4 worm cellular contexts compared by ENCODE assay signal in the genomic region with DNA sequence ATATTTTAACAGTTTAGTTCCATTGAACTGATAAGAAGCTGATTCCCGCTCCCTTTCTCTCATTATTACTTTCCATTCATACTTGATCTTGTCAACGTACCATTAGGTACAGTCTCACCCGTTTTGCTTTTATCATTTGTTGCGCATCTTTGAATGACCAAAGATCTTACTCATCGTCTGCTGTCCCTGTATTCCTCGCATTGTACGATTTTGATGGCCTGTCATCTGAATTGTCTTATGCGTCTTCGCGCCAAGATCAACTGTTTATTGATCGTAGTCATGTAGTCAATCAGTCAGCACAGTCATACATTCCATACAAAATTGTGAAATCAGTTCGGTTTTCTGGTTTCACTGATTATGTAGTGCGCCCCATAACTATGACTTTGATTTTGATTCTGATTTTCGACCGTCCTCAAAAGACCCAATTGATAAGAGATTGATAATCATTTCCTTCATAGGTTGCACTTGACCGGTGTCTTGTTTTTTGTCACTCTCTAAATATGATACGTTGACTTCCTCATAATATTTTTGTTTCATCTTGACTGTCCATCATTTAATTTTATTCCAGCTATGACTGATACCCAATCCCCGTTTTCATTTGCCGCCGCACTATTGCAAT.
TF ChIP-seq lines count a peak whose summit lies in the region.

Gene nhr-3, plus strand, starts transcription at position 569 of the 619 bp plus-strand sequence.

TF ChIP-seq in whole organism, L1 larva, 84 proteins besides CTCF, POLR2A, EP300 and RAD21 (continued from another document):
- peak in 1 of 2 experiments; percentile 63 for TF ChIP-seq lin-35 (GFP tag; optimal IDR thresholded peaks at IDR 0.05; lab: Kevin White, UChicago)
- peak; percentile 82 for TF ChIP-seq nhr-20 (tag; optimal IDR thresholded peaks at IDR 0.05; lab: Kevin White, UChicago)

TF ChIP-seq in whole organism, L2 larva, 48 proteins besides CTCF, POLR2A, EP300 and RAD21 (continued from another document):
- TF ChIP-seq nhr-237 (tag; optimal IDR thresholded peaks at IDR 0.05; lab: Kevin White, UChicago) = no peak
- TF ChIP-seq nhr-6 (tag; optimal IDR thresholded peaks at IDR 0.05; lab: Kevin White, UChicago) = peak; percentile 22
- TF ChIP-seq sma-9 (GFP tag; optimal IDR thresholded peaks at IDR 0.05; lab: Kevin White, UChicago) = peak; percentile 47
- no peak for TF ChIP-seq sma-9 (tag; optimal IDR thresholded peaks at IDR 0.05; lab: Kevin White, UChicago)
- TF ChIP-seq F13H6.1 (tag; optimal IDR thresholded peaks at IDR 0.05; lab: Kevin White, UChicago) = no peak
- no peak for TF ChIP-seq nhr-10 (tag; optimal IDR thresholded peaks at IDR 0.05; lab: Kevin White, UChicago)
- no peak for TF ChIP-seq aly-2 (tag; optimal IDR thresholded peaks at IDR 0.05; lab: Kevin White, UChicago)
TF ChIP-seq in whole organism, L2 larva: peak in this region for 8.

TF ChIP-seq in whole organism, L3 larva, 47 proteins besides CTCF, POLR2A, EP300 and RAD21 (continued from another document):
- TF ChIP-seq daf-12 (tag; optimal IDR thresholded peaks at IDR 0.05; lab: Kevin White, UChicago) (no peak), elt-2 (tag; optimal IDR thresholded peaks at IDR 0.05; lab: Kevin White, UChicago) (peak; percentile 79), mml-1 (tag; optimal IDR thresholded peaks at IDR 0.05; lab: Kevin White, UChicago) (no peak), skn-1 (tag; optimal IDR thresholded peaks at IDR 0.05; lab: Kevin White, UChicago) (no peak), lsy-12 (tag; optimal IDR thresholded peaks at IDR 0.05; lab: Kevin White, UChicago) (no peak), lin-15B (tag; optimal IDR thresholded peaks at IDR 0.05; lab: Kevin White, UChicago) (no peak)

TF ChIP-seq in whole organism, L4 larva, 104 proteins besides CTCF, POLR2A, EP300 and RAD21 (continued from another document):
- TF ChIP-seq lin-15B (tag; optimal IDR thresholded peaks at IDR 0.05; lab: Kevin White, UChicago) = no peak
- TF ChIP-seq dve-1 (tag; optimal IDR thresholded peaks at IDR 0.05; lab: Kevin White, UChicago; ENCODE audit: insufficient read depth) = peak; percentile 51
- TF ChIP-seq ama-1 (optimal IDR thresholded peaks at IDR 0.05; lab: Kevin White, UChicago) = no peak
- TF ChIP-seq nhr-76 (tag; optimal IDR thresholded peaks at IDR 0.05; lab: Kevin White, UChicago) = no peak
- no peak for TF ChIP-seq mxl-3 (GFP tag; optimal IDR thresholded peaks at IDR 0.05; lab: Kevin White, UChicago)
- TF ChIP-seq hmg-1.1 (GFP tag; IDR thresholded peaks at IDR 0.05; lab: Robert Waterston, UW) = no peak
- TF ChIP-seq tra-1 (GFP tag; IDR thresholded peaks at IDR 0.05; lab: Robert Waterston, UW) = no peak
- no peak for TF ChIP-seq snpc-4 (tag; optimal IDR thresholded peaks at IDR 0.05; lab: Kevin White, UChicago)
- peak in 1 of 2 experiments; percentile 9 for TF ChIP-seq hif-1 (tag; optimal IDR thresholded peaks at IDR 0.05; lab: Kevin White, UChicago)
- TF ChIP-seq unc-39 (tag; optimal IDR thresholded peaks at IDR 0.05; lab: Kevin White, UChicago) = no peak
- peak; percentile 65 for TF ChIP-seq pqm-1 (tag; optimal IDR thresholded peaks at IDR 0.05; lab: Kevin White, UChicago)
- TF ChIP-seq spr-1 (tag; optimal IDR thresholded peaks at IDR 0.05; lab: Kevin White, UChicago) = no peak
- no peak for TF ChIP-seq ztf-11 (tag; optimal IDR thresholded peaks at IDR 0.05; lab: Kevin White, UChicago)
- no peak for TF ChIP-seq cey-2 (tag; optimal IDR thresholded peaks at IDR 0.05; lab: Kevin White, UChicago; ENCODE audit: borderline replicate concordance, insufficient read depth)
- TF ChIP-seq F37D6.2 (tag; optimal IDR thresholded peaks at IDR 0.05; lab: Kevin White, UChicago) = no peak
- no peak for TF ChIP-seq lin-1 (GFP tag; IDR thresholded peaks at IDR 0.05; lab: Robert Waterston, UW)
- no peak for TF ChIP-seq mep-1 (tag; optimal IDR thresholded peaks at IDR 0.05; lab: Kevin White, UChicago)
- TF ChIP-seq dpl-1 (GFP tag; optimal IDR thresholded peaks at IDR 0.05; lab: Kevin White, UChicago) = no peak
- no peak for TF ChIP-seq nhr-111 (GFP tag; optimal IDR thresholded peaks at IDR 0.05; lab: Kevin White, UChicago)
- TF ChIP-seq attf-4 (tag; optimal IDR thresholded peaks at IDR 0.05; lab: Kevin White, UChicago) = no peak
- TF ChIP-seq madf-5 (GFP tag; IDR thresholded peaks at IDR 0.05; lab: Robert Waterston, UW) = no peak
- no peak for TF ChIP-seq daf-19 (GFP tag; conservative IDR thresholded peaks at IDR 0.05; lab: Robert Waterston, UW)
- TF ChIP-seq unc-130 (GFP tag; optimal IDR thresholded peaks at IDR 0.05; lab: Kevin White, UChicago) = no peak
- no peak for TF ChIP-seq skn-1 (tag; optimal IDR thresholded peaks at IDR 0.05; lab: Kevin White, UChicago)
- no peak for TF ChIP-seq zag-1 (tag; optimal IDR thresholded peaks at IDR 0.05; lab: Kevin White, UChicago)
- TF ChIP-seq daf-8 (GFP tag; IDR thresholded peaks at IDR 0.05; lab: Robert Waterston, UW) = no peak
- TF ChIP-seq ceh-28 (tag; optimal IDR thresholded peaks at IDR 0.05; lab: Kevin White, UChicago) = no peak
- no peak for TF ChIP-seq Y5F2A.4 (GFP tag; optimal IDR thresholded peaks at IDR 0.05; lab: Kevin White, UChicago)
- no peak for TF ChIP-seq gei-8 (GFP tag; optimal IDR thresholded peaks at IDR 0.05; lab: Kevin White, UChicago)
- TF ChIP-seq Y48G9A.11 (GFP tag; IDR thresholded peaks at IDR 0.05; lab: Robert Waterston, UW) = no peak
- TF ChIP-seq nhr-11 (tag; optimal IDR thresholded peaks at IDR 0.05; lab: Kevin White, UChicago) = no peak
- peak; percentile 56 for TF ChIP-seq hlh-11 (tag; optimal IDR thresholded peaks at IDR 0.05; lab: Kevin White, UChicago)
- TF ChIP-seq lin-13 (GFP tag; optimal IDR thresholded peaks at IDR 0.05; lab: Kevin White, UChicago) = no peak
- TF ChIP-seq hlh-30 (tag; optimal IDR thresholded peaks at IDR 0.05; lab: Kevin White, UChicago; ENCODE audit: insufficient read depth) = peak; percentile 79
- TF ChIP-seq ctbp-1 (GFP tag; IDR thresholded peaks at IDR 0.05; lab: Robert Waterston, UW) = no peak
- TF ChIP-seq nhr-42 (GFP tag; IDR thresholded peaks at IDR 0.05; lab: Robert Waterston, UW) = no peak
- TF ChIP-seq nhr-77 (tag; optimal IDR thresholded peaks at IDR 0.05; lab: Kevin White, UChicago) = peak; percentile 38
- TF ChIP-seq pha-4 (GFP tag; IDR thresholded peaks at IDR 0.05; lab: Robert Waterston, UW) = no peak
- TF ChIP-seq pha-4 (tag; optimal IDR thresholded peaks at IDR 0.05; lab: Kevin White, UChicago) = no peak
- no peak for TF ChIP-seq mdl-1 (tag; optimal IDR thresholded peaks at IDR 0.05; lab: Kevin White, UChicago)
- no peak for TF ChIP-seq lin-38 (GFP tag; IDR thresholded peaks at IDR 0.05; lab: Robert Waterston, UW)
- peak; percentile 36 for TF ChIP-seq nhr-48 (tag; optimal IDR thresholded peaks at IDR 0.05; lab: Kevin White, UChicago)
- TF ChIP-seq dmd-8 (GFP tag; IDR thresholded peaks at IDR 0.05; lab: Robert Waterston, UW) = no peak
- TF ChIP-seq D1046.2 (GFP tag; IDR thresholded peaks at IDR 0.05; lab: Robert Waterston, UW) = no peak
- no peak for TF ChIP-seq lir-3 (tag; optimal IDR thresholded peaks at IDR 0.05; lab: Kevin White, UChicago)
- no peak for TF ChIP-seq duxl-1 (tag; optimal IDR thresholded peaks at IDR 0.05; lab: Kevin White, UChicago; ENCODE audit: poor library complexity)
- TF ChIP-seq lim-7 (GFP tag; IDR thresholded peaks at IDR 0.05; lab: Robert Waterston, UW) = no peak
- TF ChIP-seq daf-12 (tag; optimal IDR thresholded peaks at IDR 0.05; lab: Kevin White, UChicago) = no peak
- no peak for TF ChIP-seq aly-2 (tag; optimal IDR thresholded peaks at IDR 0.05; lab: Kevin White, UChicago)
- TF ChIP-seq zfp-2 (tag; optimal IDR thresholded peaks at IDR 0.05; lab: Kevin White, UChicago) = no peak
- TF ChIP-seq F26F4.8 (GFP tag; conservative IDR thresholded peaks at IDR 0.05; lab: Robert Waterston, UW) = no peak
- TF ChIP-seq F44E2.7 (GFP tag; IDR thresholded peaks at IDR 0.05; lab: Robert Waterston, UW) = no peak
- TF ChIP-seq ZK546.5 (tag; optimal IDR thresholded peaks at IDR 0.05; lab: Kevin White, UChicago) = no peak
- peak; percentile 58 for TF ChIP-seq aha-1 (tag; lab: Kevin White, UChicago)
- TF ChIP-seq jun-1 (tag; optimal IDR thresholded peaks at IDR 0.05; lab: Kevin White, UChicago) = peak; percentile 17
- no peak for TF ChIP-seq vab-7 (GFP tag; IDR thresholded peaks at IDR 0.05; lab: Robert Waterston, UW)
- TF ChIP-seq daf-16 (GFP tag; optimal IDR thresholded peaks at IDR 0.05; lab: Kevin White, UChicago) = no peak
- TF ChIP-seq daf-16 (tag; optimal IDR thresholded peaks at IDR 0.05; lab: Kevin White, UChicago) = peak; percentile 48
- TF ChIP-seq nhr-6 (tag; optimal IDR thresholded peaks at IDR 0.05; lab: Kevin White, UChicago) = peak; percentile 8
- TF ChIP-seq nhr-28 (tag; optimal IDR thresholded peaks at IDR 0.05; lab: Kevin White, UChicago) = peak; percentile 93
- TF ChIP-seq zip-2 (tag; optimal IDR thresholded peaks at IDR 0.05; lab: Kevin White, UChicago) = no peak
- no peak for TF ChIP-seq dmd-9 (GFP tag; IDR thresholded peaks at IDR 0.05; lab: Robert Waterston, UW)
- peak; percentile 26 for TF ChIP-seq nhr-10 (tag; optimal IDR thresholded peaks at IDR 0.05; lab: Kevin White, UChicago)
